Worm (Caenorhabditis elegans) whole organism, L1 larva: ENCODE data around the gene col-41.

Experiments
- blmp-1 ChIP-seq: fragments of 150-350 bp; optimal IDR thresholded peaks from 2 replicates; lab custom pipeline; 2014; ENCODE audit warnings: missing biosample characterization, missing genetic modification characterization
- ceh-82 ChIP-seq, 3 experiments: fragments of 150-350 bp in 1 of 3; sonication (generic microtip) in 2 of 3; optimal IDR thresholded peaks; 2 replicates each; lab custom pipeline; 2014 to 2017; ENCODE audit warnings: missing biosample characterization in 3 of 3, missing genetic modification characterization in 3 of 3
- elt-3 ChIP-seq, 6 experiments: fragments of 150-350 bp in 1 of 6; sonication (generic microtip); optimal IDR thresholded peaks; 2 replicates each; lab custom pipeline; 2017 to 2018; ENCODE audit warnings: missing biosample characterization in 6 of 6, missing genetic modification characterization in 6 of 6, inconsistent platforms in 1 of 6
- rnt-1 ChIP-seq: sonication (generic microtip); optimal IDR thresholded peaks from 2 replicates; lab custom pipeline; 2016; ENCODE audit warnings: mild to moderate bottlenecking, missing genetic modification characterization, moderate library complexity, missing compliant biosample characterization
- snpc-4 ChIP-seq: fragments of 150-350 bp; optimal IDR thresholded peaks from 2 replicates; lab custom pipeline; 2014; ENCODE audit warnings: missing biosample characterization, missing genetic modification characterization
- tbx-2 ChIP-seq: sonication (generic microtip); optimal IDR thresholded peaks from 2 replicates; lab custom pipeline; 2016; ENCODE audit warnings: missing genetic modification characterization, missing compliant biosample characterization

DNA sequence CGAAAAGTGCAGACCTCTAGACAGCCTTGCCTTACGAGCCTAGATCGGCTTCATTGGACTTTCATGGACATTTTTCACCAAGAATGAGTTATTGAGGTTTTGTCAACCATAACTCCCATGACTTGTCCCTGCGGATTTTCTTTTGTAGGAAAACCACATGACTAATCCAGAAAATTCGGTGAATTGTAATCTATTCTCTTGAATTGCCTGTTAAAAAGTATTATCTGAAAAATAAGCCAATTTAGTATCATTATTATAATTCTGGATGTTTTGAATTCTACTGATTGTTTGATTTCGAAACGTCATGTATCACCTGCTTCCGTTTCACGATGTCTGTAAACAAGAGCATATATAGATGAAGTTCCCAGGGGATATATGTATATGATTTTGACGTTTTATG, 12.2 kb upstream of the col-41 start:
- TF ChIP-seq rnt-1 (no peak), elt-3 (tag; optimal IDR thresholded peaks at IDR 0.05; lab: Kevin White, UChicago) (no peak), ceh-82 (tag; optimal IDR thresholded peaks at IDR 0.05; lab: Kevin White, UChicago) (no peak), snpc-4 (no peak), tbx-2 (tag; lab: Kevin White, UChicago) (no peak), blmp-1 (tag; lab: Kevin White, UChicago) (no peak)
